Worm (Caenorhabditis elegans): ENCODE measurements around the gene T16A9.5.

The T16A9.5 gene

ce11 chrV:14235942-14236341, 20.9 kb upstream of the T16A9.5 start, which contains the start of gene ent-3:
Gene ent-3, minus strand, starts transcription at chrV:14236042.
- no peak for TF ChIP-seq F10E7.11 (tag; optimal IDR thresholded peaks at IDR 0.05)
- TF ChIP-seq snpc-1.1 (tag; optimal IDR thresholded peaks at IDR 0.05; ENCODE audit: insufficient read depth): no peak
- TF ChIP-seq B0336.3 (GFP tag; IDR thresholded peaks at IDR 0.05): no peak
- no peak for TF ChIP-seq lin-35 (GFP tag; optimal IDR thresholded peaks at IDR 0.05)
- no peak for TF ChIP-seq ccch-3 (GFP tag; optimal IDR thresholded peaks at IDR 0.05)
- no peak for TF ChIP-seq Y79H2A.3 (GFP tag; conservative IDR thresholded peaks at IDR 0.05)
- TF ChIP-seq athp-1 (tag; optimal IDR thresholded peaks at IDR 0.05): no peak
- no peak for TF ChIP-seq Y67H2A.10 (GFP tag; conservative IDR thresholded peaks at IDR 0.05)
- no peak for TF ChIP-seq nhr-80 (tag; optimal IDR thresholded peaks at IDR 0.05)
- TF ChIP-seq nhr-27 (tag; optimal IDR thresholded peaks at IDR 0.05): no peak
- no peak for TF ChIP-seq efl-1 (GFP tag; optimal IDR thresholded peaks at IDR 0.05)
- TF ChIP-seq nfyb-1 (GFP tag; IDR thresholded peaks at IDR 0.05): no peak
- TF ChIP-seq lin-54 (GFP tag; optimal IDR thresholded peaks at IDR 0.05): no peak

- TF ChIP-seq nhr-27 (tag; optimal IDR thresholded peaks at IDR 0.05) (no peak), fkh-3 (tag; optimal IDR thresholded peaks at IDR 0.05) (no peak), nhr-80 (tag; optimal IDR thresholded peaks at IDR 0.05) (peak; percentile 22), F57C9.4 (tag; optimal IDR thresholded peaks at IDR 0.05) (no peak)
These were observed 16.6 kb upstream of the T16A9.5 start for ce11 chrV:14231656-14232055.

- TF ChIP-seq snpc-1.3 (tag; optimal IDR thresholded peaks at IDR 0.05; ENCODE audit: insufficient read depth) (peak; percentile 54), chd-7 (tag; optimal IDR thresholded peaks at IDR 0.05) (peak; percentile 1), cebp-2 (GFP tag; IDR thresholded peaks at IDR 0.05) (no peak), sdz-38 (tag; optimal IDR thresholded peaks at IDR 0.05) (no peak), madf-8 (GFP tag; conservative IDR thresholded peaks at IDR 0.05) (no peak), T26A5.8 (tag; optimal IDR thresholded peaks at IDR 0.05) (no peak), hmg-1.2 (GFP tag; IDR thresholded peaks at IDR 0.05) (peak; percentile 25; the same call in 1 of the 2 replicates), K11D2.4 (GFP tag; IDR thresholded peaks at IDR 0.05) (no peak), lag-1 (GFP tag; IDR thresholded peaks at IDR 0.05) (no peak), pbrm-1 (GFP tag; IDR thresholded peaks at IDR 0.05) (peak; percentile 61; the same call in 1 of the 2 replicates), madf-6 (GFP tag; IDR thresholded peaks at IDR 0.05) (peak; percentile 39; the same call in 1 of the 2 replicates), mxl-1 (tag; optimal IDR thresholded peaks at IDR 0.05) (peak; percentile 7), lsl-1 (GFP tag; optimal IDR thresholded peaks at IDR 0.05) (no peak), atf-7 (tag; optimal IDR thresholded peaks at IDR 0.05) (no peak), ztf-6 (GFP tag; IDR thresholded peaks at IDR 0.05) (no peak), nfya-2 (GFP tag; IDR thresholded peaks at IDR 0.05) (no peak), B0261.1 (tag; optimal IDR thresholded peaks at IDR 0.05) (peak; percentile 69), snpc-1.1 (tag; optimal IDR thresholded peaks at IDR 0.05; ENCODE audit: insufficient read depth) (peak; percentile 49), hsf-1 (GFP tag; IDR thresholded peaks at IDR 0.05) (no peak), die-1 (tag; optimal IDR thresholded peaks at IDR 0.05) (peak; percentile 37), F23B12.7 (tag; optimal IDR thresholded peaks at IDR 0.05; ENCODE audit: insufficient read depth) (peak; percentile 73), ztf-28 (GFP tag; IDR thresholded peaks at IDR 0.05) (no peak), gei-17 (GFP tag; optimal IDR thresholded peaks at IDR 0.05) (no peak), lin-26 (GFP tag; IDR thresholded peaks at IDR 0.05) (peak; percentile 73; the same call in 1 of the 2 replicates), attf-5 (GFP tag; optimal IDR thresholded peaks at IDR 0.05) (no peak), snpc-3.4 (tag; optimal IDR thresholded peaks at IDR 0.05) (no peak), ztf-18 (tag; optimal IDR thresholded peaks at IDR 0.05) (peak; percentile 31), tbp1 (GFP tag; optimal IDR thresholded peaks at IDR 0.05) (peak; percentile 88), him-1 (tag; optimal IDR thresholded peaks at IDR 0.05) (peak; percentile 4), aptf-3 (GFP tag; IDR thresholded peaks at IDR 0.05) (no peak)
These were observed 16.0 kb upstream of the T16A9.5 start for ce11 chrV:14230788-14231583.
